Worm (Caenorhabditis elegans): ENCODE results near the gene T19C3.5.

ce11 chrIII:623754-624153 lies 4.0 kb downstream of the T19C3.5 start:
- TF ChIP-seq skn-1 (tag; optimal IDR thresholded peaks at IDR 0.05) = peak; percentile 57
- TF ChIP-seq pqm-1 (tag; optimal IDR thresholded peaks at IDR 0.05) = peak; percentile 97
- no peak for TF ChIP-seq ceh-9 (tag; optimal IDR thresholded peaks at IDR 0.05)
- TF ChIP-seq fkh-10 (GFP tag; optimal IDR thresholded peaks at IDR 0.05) = no peak
- TF ChIP-seq hmg-11 (tag; optimal IDR thresholded peaks at IDR 0.05) = peak; percentile 88
- no peak for TF ChIP-seq nhr-76 (tag; optimal IDR thresholded peaks at IDR 0.05)
- peak; percentile 83 for TF ChIP-seq nhr-23 (tag; optimal IDR thresholded peaks at IDR 0.05)

Data from whole organism, L3 larva.